Worm (Caenorhabditis elegans) whole organism, young adult: ENCODE measurements around the gene Y39E4A.1.

Experiments
- C06A6.2 ChIP-seq: fragments of 200-800 bp; sonication (Bioruptor generic); conservative IDR thresholded peaks from 2 replicates; pipeline ENCODE4 v1.3.6; 2022; ENCODE audit warnings: missing genetic modification characterization, missing compliant biosample characterization
- D2030.7 ChIP-seq: fragments of 200-800 bp; sonication (Bioruptor generic); IDR thresholded peaks from 2 replicates; pipeline ENCODE4 v1.3.6; 2022; ENCODE audit warnings: missing genetic modification reagents, missing genetic modification characterization, missing compliant biosample characterization
- F37B4.10 ChIP-seq: fragments of 200-800 bp; sonication (Bioruptor generic); IDR thresholded peaks from 2 replicates; pipeline ENCODE4 v1.3.6; 2022; ENCODE audit warnings: missing genetic modification characterization, missing compliant biosample characterization
- Y56A3A.18 ChIP-seq: fragments of 200-800 bp; sonication (Bioruptor generic); IDR thresholded peaks from 2 replicates; pipeline ENCODE4 v1.3.6; 2022; ENCODE audit warnings: missing genetic modification reagents, missing genetic modification characterization, missing compliant biosample characterization
- ama-1 ChIP-seq, 3 experiments: fragments of 150-350 bp in 1 of 3; sonication (generic microtip) in 2 of 3; optimal IDR thresholded peaks; 2 replicates each; lab custom pipeline; 2014 to 2018; ENCODE audit warnings: missing biosample characterization in 2 of 3, missing genetic modification characterization in 2 of 3, missing genetic modification reagents in 2 of 3
- aptf-2 ChIP-seq: fragments of 200-800 bp; sonication (Bioruptor generic); conservative IDR thresholded peaks from 2 replicates; pipeline ENCODE4 v1.3.6; 2022; ENCODE audit warnings: missing genetic modification reagents, missing genetic modification characterization, missing compliant biosample characterization
- athp-1 ChIP-seq: sonication (generic microtip); optimal IDR thresholded peaks from 2 replicates; lab custom pipeline; 2017; ENCODE audit warnings: mild to moderate bottlenecking, missing genetic modification characterization, missing compliant biosample characterization
- attf-6 ChIP-seq: fragments of 200-800 bp; sonication (Bioruptor generic); IDR thresholded peaks from 2 replicates; pipeline ENCODE4 v1.3.6; 2022; ENCODE audit warnings: missing genetic modification reagents, missing genetic modification characterization, missing compliant biosample characterization
- bed-2 ChIP-seq: fragments of 200-800 bp; sonication (Bioruptor generic); IDR thresholded peaks from 2 replicates; pipeline ENCODE4 v1.3.6; 2022; ENCODE audit warnings: missing genetic modification reagents, missing genetic modification characterization, missing compliant biosample characterization
- efl-1 ChIP-seq: fragments of 150-350 bp; optimal IDR thresholded peaks from 2 replicates; lab custom pipeline; 2014; ENCODE audit warnings: missing biosample characterization, missing genetic modification reagents, missing genetic modification characterization
- egrh-3 ChIP-seq: fragments of 200-800 bp; sonication (Bioruptor generic); IDR thresholded peaks from 2 replicates; pipeline ENCODE4 v1.3.6; 2022; ENCODE audit warnings: missing genetic modification reagents, missing genetic modification characterization, missing compliant biosample characterization
- ekl-4 ChIP-seq: fragments of 200-800 bp; sonication (Bioruptor generic); IDR thresholded peaks from 2 replicates; pipeline ENCODE4 v1.3.6; 2022; ENCODE audit warnings: missing genetic modification reagents, missing genetic modification characterization, missing compliant biosample characterization
- ets-4 ChIP-seq: fragments of 200-800 bp; sonication (Bioruptor generic); optimal IDR thresholded peaks from 2 replicates; lab custom pipeline; 2018; ENCODE audit warnings: mild to moderate bottlenecking, missing genetic modification characterization, missing compliant biosample characterization
- hrde-1 ChIP-seq: sonication (generic microtip); optimal IDR thresholded peaks from 2 replicates; lab custom pipeline; 2016; ENCODE audit warnings: missing genetic modification characterization, mild to moderate bottlenecking, missing compliant biosample characterization, moderate library complexity, missing genotype, missing genetic modification reagents, borderline replicate concordance
- let-607 ChIP-seq, 2 experiments: fragments of 200-800 bp in 1 of 2; sonication (Bioruptor generic) in 1 of 2; sonication (generic microtip) in 1 of 2; optimal IDR thresholded peaks; 2 replicates each; lab custom pipeline; 2016 to 2018; ENCODE audit warnings: mild to moderate bottlenecking in 2 of 2, missing compliant biosample characterization in 2 of 2, missing genetic modification characterization in 2 of 2, moderate library complexity in 2 of 2, missing genotype in 1 of 2
- lin-54 ChIP-seq: fragments of 200-800 bp; sonication (Bioruptor generic); optimal IDR thresholded peaks from 2 replicates; lab custom pipeline; 2018; ENCODE audit warnings: mild to moderate bottlenecking, missing genetic modification characterization, missing compliant biosample characterization
- lsl-1 ChIP-seq: fragments of 200-800 bp; sonication (Bioruptor generic); optimal IDR thresholded peaks from 2 replicates; lab custom pipeline; 2018; ENCODE audit warnings: mild to moderate bottlenecking, missing genetic modification characterization, moderate library complexity, missing compliant biosample characterization
- madf-3 ChIP-seq: fragments of 200-800 bp; sonication (Bioruptor generic); IDR thresholded peaks from 2 replicates; pipeline ENCODE4 v1.3.6; 2022; ENCODE audit warnings: missing genetic modification reagents, missing genetic modification characterization, missing compliant biosample characterization
- madf-6 ChIP-seq: fragments of 200-800 bp; sonication (Bioruptor generic); IDR thresholded peaks from 2 replicates; pipeline ENCODE4 v1.3.6; 2022; ENCODE audit warnings: missing genetic modification reagents, missing genetic modification characterization, missing compliant biosample characterization
- madf-8 ChIP-seq: fragments of 200-800 bp; sonication (Bioruptor generic); conservative IDR thresholded peaks from 2 replicates; pipeline ENCODE4 v1.3.6; 2022; ENCODE audit warnings: missing genetic modification reagents, missing genetic modification characterization, missing compliant biosample characterization
- mcd-1 ChIP-seq: fragments of 200-800 bp; sonication (Bioruptor generic); IDR thresholded peaks from 2 replicates; pipeline ENCODE4 v1.3.6; 2022; ENCODE audit warnings: missing genetic modification reagents, missing genetic modification characterization, missing compliant biosample characterization
- mes-4 ChIP-seq: sonication (generic microtip); optimal IDR thresholded peaks from 2 replicates; lab custom pipeline; 2016; ENCODE audit warnings: missing genotype, missing genetic modification characterization, missing compliant biosample characterization
- mxl-1 ChIP-seq: sonication (generic microtip); optimal IDR thresholded peaks from 2 replicates; lab custom pipeline; 2016; ENCODE audit warnings: missing genetic modification characterization, missing compliant biosample characterization
- nhr-90 ChIP-seq: sonication (generic microtip); optimal IDR thresholded peaks from 2 replicates; lab custom pipeline; 2016; ENCODE audit warnings: missing genotype, mild to moderate bottlenecking, missing genetic modification characterization, missing compliant biosample characterization
- pha-4 ChIP-seq: fragments of 150-350 bp; sonication (generic microtip); optimal IDR thresholded peaks from 2 replicates; lab custom pipeline; 2014; ENCODE audit warnings: missing biosample characterization, missing genetic modification reagents, missing genetic modification characterization
- rec-8 ChIP-seq, 2 experiments: sonication (generic microtip); optimal IDR thresholded peaks; 2 replicates each; lab custom pipeline; 2016; ENCODE audit warnings: mild to moderate bottlenecking in 2 of 2, missing genetic modification characterization in 2 of 2, missing genetic modification reagents in 2 of 2, missing genotype in 2 of 2, missing biosample characterization in 1 of 2, missing compliant biosample characterization in 1 of 2, moderate library complexity in 1 of 2
- sptf-2 ChIP-seq: fragments of 200-800 bp; sonication (Bioruptor generic); optimal IDR thresholded peaks from 2 replicates; lab custom pipeline; 2018; ENCODE audit warnings: mild to moderate bottlenecking, missing genetic modification characterization, missing compliant biosample characterization
- unc-130 ChIP-seq: sonication (generic microtip); optimal IDR thresholded peaks from 2 replicates; lab custom pipeline; 2016; ENCODE audit warnings: missing genetic modification reagents, missing genetic modification characterization, missing compliant biosample characterization
- unc-62 ChIP-seq: fragments of 150-350 bp; optimal IDR thresholded peaks from 2 replicates; lab custom pipeline; 2014; ENCODE audit warnings: missing biosample characterization, missing genetic modification reagents, missing genetic modification characterization
- zfh-2 ChIP-seq: fragments of 200-800 bp; sonication (Bioruptor generic); conservative IDR thresholded peaks from 2 replicates; pipeline ENCODE4 v1.3.6; 2022; ENCODE audit warnings: missing genetic modification reagents, missing genetic modification characterization, missing compliant biosample characterization
- ztf-22 ChIP-seq: fragments of 200-800 bp; sonication (Bioruptor generic); optimal IDR thresholded peaks from 2 replicates; lab custom pipeline; 2018; ENCODE audit warnings: mild to moderate bottlenecking, missing genetic modification characterization, moderate library complexity, missing compliant biosample characterization
- ztf-26 ChIP-seq: sonication (generic microtip); optimal IDR thresholded peaks from 2 replicates; lab custom pipeline; 2017; ENCODE audit warnings: missing genetic modification characterization, missing compliant biosample characterization
- ztf-28 ChIP-seq: fragments of 200-800 bp; sonication (Bioruptor generic); IDR thresholded peaks from 2 replicates; pipeline ENCODE4 v1.3.6; 2022; ENCODE audit warnings: missing genetic modification reagents, missing genetic modification characterization, missing compliant biosample characterization
- ztf-3 ChIP-seq: fragments of 200-800 bp; sonication (Bioruptor generic); optimal IDR thresholded peaks from 2 replicates; lab custom pipeline; 2018; ENCODE audit warnings: mild to moderate bottlenecking, missing genetic modification characterization, missing compliant biosample characterization
- ztf-6 ChIP-seq: fragments of 200-800 bp; sonication (Bioruptor generic); IDR thresholded peaks from 2 replicates; pipeline ENCODE4 v1.3.6; 2022; ENCODE audit warnings: missing genetic modification reagents, missing genetic modification characterization, missing compliant biosample characterization

The Y39E4A.1 gene

ce11 chrIII:12967437-12968043 lies 16.3 kb downstream of the Y39E4A.1 start (continued):
- TF ChIP-seq mxl-1 (tag; lab: Kevin White, UChicago) (no peak), D2030.7 (0 out of 2 replicates have a peak, but pooled peaks have one; percentile 29)

ce11 chrIII:12968330-12968729 lies 17.1 kb downstream of the Y39E4A.1 start:
- TF ChIP-seq zfh-2: peak; percentile 62
- no peak for TF ChIP-seq ztf-6 (GFP tag; lab: Robert Waterston, UW)

- no peak for TF ChIP-seq lin-54
- no peak for TF ChIP-seq C06A6.2 (GFP tag; lab: Robert Waterston, UW)
- no peak for TF ChIP-seq ztf-26 (tag; lab: Kevin White, UChicago)
- no peak for TF ChIP-seq nhr-90 (tag; lab: Kevin White, UChicago)
- TF ChIP-seq ets-4 (GFP tag; lab: Kevin White, UChicago): no peak
- TF ChIP-seq ztf-28: no peak
- no peak for TF ChIP-seq ama-1 (optimal IDR thresholded peaks at IDR 0.05; lab: Kevin White, UChicago)
- TF ChIP-seq ama-1 (GFP tag; optimal IDR thresholded peaks at IDR 0.05; lab: Kevin White, UChicago): no peak
- no peak for TF ChIP-seq rec-8 (tag; optimal IDR thresholded peaks at IDR 0.05; lab: Kevin White, UChicago)
- peak in 1 of 2 experiments; percentile 15 for TF ChIP-seq let-607 (tag; optimal IDR thresholded peaks at IDR 0.05; lab: Kevin White, UChicago)
- TF ChIP-seq madf-8 (GFP tag; lab: Robert Waterston, UW): peak; percentile 44
- no peak for TF ChIP-seq mcd-1 (GFP tag; lab: Robert Waterston, UW)
- TF ChIP-seq egrh-3 (GFP tag; lab: Robert Waterston, UW): no peak
- no peak for TF ChIP-seq sptf-2 (GFP tag; lab: Kevin White, UChicago)
- TF ChIP-seq madf-6 (GFP tag; lab: Robert Waterston, UW): peak; percentile 47
- TF ChIP-seq bed-2 (GFP tag; lab: Robert Waterston, UW): no peak
- TF ChIP-seq lsl-1 (GFP tag; lab: Kevin White, UChicago): peak; percentile 66
- TF ChIP-seq F37B4.10 (GFP tag; lab: Robert Waterston, UW): no peak
- no peak for TF ChIP-seq attf-6
- TF ChIP-seq unc-130 (GFP tag; lab: Kevin White, UChicago): no peak
- no peak for TF ChIP-seq madf-3 (GFP tag; lab: Robert Waterston, UW)
- TF ChIP-seq ekl-4 (GFP tag; lab: Robert Waterston, UW): no peak
- no peak for TF ChIP-seq Y56A3A.18 (GFP tag; lab: Robert Waterston, UW)
- TF ChIP-seq ztf-22 (GFP tag; lab: Kevin White, UChicago): no peak
- no peak for TF ChIP-seq mes-4
- no peak for TF ChIP-seq hrde-1
- TF ChIP-seq athp-1 (tag; lab: Kevin White, UChicago): no peak
- TF ChIP-seq pha-4 (tag; lab: Kevin White, UChicago): no peak
- no peak for TF ChIP-seq unc-62 (GFP tag; lab: Kevin White, UChicago)
- no peak for TF ChIP-seq ztf-3 (GFP tag; lab: Kevin White, UChicago)
- no peak for TF ChIP-seq aptf-2 (GFP tag; lab: Robert Waterston, UW)
- TF ChIP-seq efl-1 (GFP tag; lab: Kevin White, UChicago): no peak
Measured at ce11 chrIII:12971828-12972379, 20.7 kb downstream of the Y39E4A.1 start.
